Fruit fly (Drosophila melanogaster) S2 (cell line): ENCODE results near the gene lsn.

Source experiments
- CG8478 ChIP-seq: fragments of >200 bp; optimal IDR thresholded peaks from 2 replicates; lab custom pipeline; 2018
- CTCF ChIP-seq, 2 experiments: fragments of >200 bp; optimal IDR thresholded peaks; 2 replicates each; lab custom pipeline; 2018

DNA sequence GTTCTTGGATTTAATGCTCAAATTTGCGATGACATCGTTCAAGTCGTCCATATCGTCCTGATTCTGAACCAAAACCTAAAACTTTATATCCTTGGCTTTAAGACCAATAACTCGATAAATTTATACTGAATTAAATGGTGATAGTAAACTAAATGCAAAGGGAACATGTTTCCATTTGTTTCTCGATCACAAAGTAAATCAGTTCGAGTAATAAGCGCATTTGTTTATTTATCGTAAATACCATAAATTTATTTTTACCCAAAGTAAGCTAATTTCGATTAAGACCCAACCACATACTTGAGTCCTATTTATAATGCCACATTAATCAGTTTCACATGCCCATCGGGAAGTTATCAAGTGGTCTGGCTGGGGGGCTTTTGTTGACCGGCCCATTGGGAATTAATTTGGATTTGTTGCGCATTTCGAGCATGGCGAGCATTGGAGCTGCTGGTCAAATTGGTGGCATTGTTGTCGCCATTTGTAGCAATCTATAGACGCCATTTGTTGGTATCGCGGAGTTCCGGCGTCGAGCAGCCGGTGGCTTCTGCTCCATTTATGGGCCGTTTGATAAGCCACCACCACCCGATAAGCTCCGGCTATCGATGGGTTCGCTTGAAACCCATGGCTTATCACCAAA, 4.6 kb downstream of the lsn start, which contains the start of gene CG31174:
- TF ChIP-seq CTCF (optimal IDR thresholded peaks at IDR 0.05; lab: Kevin White, UChicago) (no peak), CG8478 (lab: Kevin White, UChicago) (no peak)
